Worm (Caenorhabditis elegans): ENCODE measurements around the gene ari-2.

Gene ari-2

DNA sequence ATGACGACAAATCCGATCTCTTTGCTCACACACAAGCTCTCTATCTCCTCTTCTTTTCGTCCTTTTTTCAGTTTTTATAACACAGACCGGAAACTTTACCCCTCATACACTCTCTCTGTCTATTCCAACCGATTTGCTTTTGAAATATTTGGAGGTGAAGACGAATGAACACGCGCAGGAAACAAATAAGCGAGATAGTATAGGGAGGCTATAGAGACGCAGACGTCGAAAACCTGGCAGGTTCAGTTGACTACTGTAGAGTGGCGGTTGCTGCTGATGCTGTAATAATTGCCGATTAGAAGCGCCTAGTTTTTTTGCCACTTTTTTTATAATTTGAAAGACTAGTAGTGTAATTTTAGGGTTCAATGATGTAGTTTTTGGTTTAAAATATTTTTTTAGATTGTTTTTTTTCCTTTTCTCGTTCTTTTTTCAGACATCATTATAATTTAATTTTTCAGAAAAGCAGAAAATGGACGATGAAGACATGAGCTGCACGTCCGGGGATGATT lies at the start of gene ari-2:
TSS of gene ari-2 (plus strand) at position 459 of the 509 bp plus-strand sequence.
- TF ChIP-seq dao-5 (tag; optimal IDR thresholded peaks at IDR 0.05) (no peak), W03F9.2 (tag; optimal IDR thresholded peaks at IDR 0.05) (no peak), him-1 (tag; optimal IDR thresholded peaks at IDR 0.05) (no peak)

DNA sequence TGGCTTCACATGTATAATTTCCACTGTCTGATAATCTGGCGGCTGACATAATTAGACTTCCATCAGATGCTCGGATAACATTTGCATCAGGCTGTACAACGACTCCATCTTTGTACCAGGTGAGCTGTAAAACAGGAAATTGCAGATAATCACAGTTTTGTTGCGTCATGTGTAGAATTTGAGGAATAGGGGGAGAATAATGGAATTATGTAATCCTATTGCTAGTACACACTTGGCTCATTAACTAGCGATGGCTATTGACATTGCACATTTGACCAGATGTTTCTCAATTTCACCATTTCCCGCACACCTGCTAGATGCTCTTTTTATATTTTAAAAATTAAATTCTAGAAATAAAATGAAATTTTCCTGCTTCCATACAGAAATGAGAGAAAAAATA lies 49.5 kb upstream of the ari-2 start:
- TF ChIP-seq dao-5 (tag; optimal IDR thresholded peaks at IDR 0.05) (no peak), him-1 (tag; optimal IDR thresholded peaks at IDR 0.05) (no peak), W03F9.2 (tag; optimal IDR thresholded peaks at IDR 0.05) (no peak)

DNA sequence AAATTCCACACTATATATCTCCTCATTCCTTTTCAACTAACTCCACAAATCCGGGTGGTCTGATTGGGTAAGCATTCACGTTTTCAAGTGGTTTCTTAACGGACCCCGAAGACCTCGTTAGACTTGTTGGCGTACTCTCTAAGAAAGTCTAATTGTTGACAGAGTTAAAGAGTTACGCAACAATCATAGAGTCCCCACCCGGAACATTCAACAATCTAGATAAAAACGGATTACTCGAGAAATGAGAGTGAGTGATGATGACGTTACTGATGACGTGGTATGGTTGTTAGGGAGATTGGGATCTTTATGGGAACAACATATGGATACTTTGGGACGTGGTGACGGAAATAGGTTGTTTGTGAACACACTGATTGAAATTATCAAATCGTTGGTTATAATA lies 48.3 kb upstream of the ari-2 start:
- no peak for TF ChIP-seq W03F9.2 (tag; optimal IDR thresholded peaks at IDR 0.05)
- TF ChIP-seq dao-5 (tag; optimal IDR thresholded peaks at IDR 0.05): no peak
- no peak for TF ChIP-seq him-1 (tag; optimal IDR thresholded peaks at IDR 0.05)

DNA sequence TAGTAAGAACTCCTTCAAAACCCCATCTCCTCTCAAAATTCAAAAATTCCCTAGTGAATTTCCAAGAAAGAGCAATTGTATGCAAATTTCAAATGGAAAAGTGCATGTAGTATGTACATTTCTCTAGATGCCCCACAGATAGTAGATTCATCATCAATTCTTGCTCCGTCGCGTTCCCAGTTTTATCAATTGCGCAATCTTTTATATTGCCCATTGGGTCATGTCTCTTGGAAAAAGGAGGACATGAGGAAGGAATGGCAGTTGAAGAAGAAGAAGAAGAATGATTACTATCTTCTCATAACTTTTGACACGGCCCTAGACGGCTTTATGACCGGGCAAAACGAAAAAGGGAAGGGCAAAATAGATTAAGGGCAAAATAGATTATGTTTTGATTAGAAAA lies 44.3 kb upstream of the ari-2 start:
- TF ChIP-seq W03F9.2 (tag; optimal IDR thresholded peaks at IDR 0.05) (no peak), him-1 (tag; optimal IDR thresholded peaks at IDR 0.05) (no peak), dao-5 (tag; optimal IDR thresholded peaks at IDR 0.05) (no peak)

DNA sequence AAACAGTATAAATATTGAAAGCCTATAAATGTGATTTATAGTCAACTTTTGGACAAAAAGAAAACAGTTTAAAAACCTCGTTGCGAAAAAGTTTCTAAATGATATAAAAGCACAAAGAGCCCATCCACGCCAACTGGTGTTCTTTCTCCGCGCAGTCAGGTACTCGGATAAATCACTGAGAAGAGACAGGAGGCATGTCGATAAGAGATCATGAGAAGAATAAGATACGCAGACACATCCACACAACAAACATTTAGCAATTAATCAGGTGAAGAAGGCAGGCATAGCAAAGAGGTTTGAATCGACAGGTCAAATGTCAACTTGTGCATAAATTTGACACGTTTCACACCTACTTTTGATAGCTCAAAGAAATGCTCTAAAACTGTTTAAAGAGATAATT lies 43.2 kb upstream of the ari-2 start:
- TF ChIP-seq him-1 (tag; optimal IDR thresholded peaks at IDR 0.05): no peak
- TF ChIP-seq dao-5 (tag; optimal IDR thresholded peaks at IDR 0.05): no peak
- TF ChIP-seq W03F9.2 (tag; optimal IDR thresholded peaks at IDR 0.05): no peak

DNA sequence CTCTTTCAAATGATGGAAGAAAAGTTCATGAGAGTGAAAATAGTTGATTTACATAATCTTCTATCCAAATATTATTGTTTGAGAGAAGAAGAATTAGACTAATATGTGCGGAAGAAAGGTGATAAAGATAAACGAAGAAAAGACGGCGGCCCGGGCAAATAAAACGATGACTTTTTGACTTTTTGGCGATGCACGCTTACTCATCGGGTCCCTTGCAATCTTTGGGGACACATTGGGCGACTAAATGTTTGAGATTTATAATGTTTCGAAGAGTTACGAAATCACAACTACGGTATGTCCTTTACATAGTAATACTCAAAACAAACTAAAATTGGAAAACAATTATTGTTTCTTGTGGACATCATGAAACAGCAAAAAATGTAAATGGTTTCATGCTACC lies 36.1 kb upstream of the ari-2 start:
- TF ChIP-seq W03F9.2 (tag; optimal IDR thresholded peaks at IDR 0.05): no peak
- TF ChIP-seq him-1 (tag; optimal IDR thresholded peaks at IDR 0.05): no peak
- no peak for TF ChIP-seq dao-5 (tag; optimal IDR thresholded peaks at IDR 0.05)

DNA sequence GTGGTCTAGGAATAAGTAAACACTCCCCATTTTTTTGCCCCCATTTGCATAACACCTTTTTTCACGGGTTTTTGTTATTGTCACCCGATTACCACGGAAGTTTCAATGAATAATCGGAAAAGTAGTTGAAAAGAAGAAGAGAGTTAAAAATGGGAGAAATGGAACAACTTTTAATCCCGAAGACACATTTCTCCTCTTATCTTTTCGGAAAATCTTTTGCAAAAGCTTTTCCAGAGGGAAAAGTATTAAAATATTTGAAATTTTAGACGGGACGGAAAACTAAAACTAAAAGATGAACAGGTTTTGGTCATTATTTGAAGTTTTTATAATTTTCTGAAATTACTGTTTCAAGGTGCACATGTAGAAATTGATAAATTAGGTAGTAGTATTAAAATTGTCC lies 31.9 kb upstream of the ari-2 start:
- TF ChIP-seq dao-5 (tag; optimal IDR thresholded peaks at IDR 0.05): no peak
- TF ChIP-seq him-1 (tag; optimal IDR thresholded peaks at IDR 0.05): no peak
- no peak for TF ChIP-seq W03F9.2 (tag; optimal IDR thresholded peaks at IDR 0.05)

DNA sequence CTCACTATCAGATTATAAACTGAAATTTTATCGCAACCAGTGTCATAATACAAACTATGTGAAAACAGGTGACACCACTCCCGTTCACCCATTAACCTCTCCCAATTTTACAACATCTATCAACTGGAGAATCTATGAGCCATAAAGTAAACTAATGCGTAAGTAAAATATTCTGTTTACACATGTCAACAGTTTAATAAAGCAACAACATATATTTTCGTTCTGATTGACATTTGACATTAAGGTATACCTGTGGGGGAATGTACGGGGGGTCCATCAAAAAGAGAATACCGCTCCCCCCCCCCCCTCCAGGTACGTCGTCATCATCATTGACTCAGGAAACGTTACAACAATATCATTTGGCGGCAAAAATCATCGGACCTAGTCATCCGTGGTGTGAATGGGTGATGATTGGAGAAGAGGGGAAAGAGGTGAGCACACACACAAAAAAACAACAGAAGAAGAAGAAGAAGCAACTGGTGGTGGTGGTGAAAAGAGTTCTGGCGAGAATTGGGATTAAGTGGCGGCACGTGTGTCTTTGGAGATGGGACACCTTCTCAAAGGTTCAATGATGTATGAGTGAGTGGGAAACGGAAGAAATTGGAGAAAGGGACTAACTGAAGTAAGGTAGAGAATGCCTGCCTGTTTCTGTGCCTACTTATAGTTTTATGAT lies 24.1 kb upstream of the ari-2 start:
- no peak for TF ChIP-seq dao-5 (tag; optimal IDR thresholded peaks at IDR 0.05)
- TF ChIP-seq him-1 (tag; optimal IDR thresholded peaks at IDR 0.05): no peak
- TF ChIP-seq W03F9.2 (tag; optimal IDR thresholded peaks at IDR 0.05): no peak

DNA sequence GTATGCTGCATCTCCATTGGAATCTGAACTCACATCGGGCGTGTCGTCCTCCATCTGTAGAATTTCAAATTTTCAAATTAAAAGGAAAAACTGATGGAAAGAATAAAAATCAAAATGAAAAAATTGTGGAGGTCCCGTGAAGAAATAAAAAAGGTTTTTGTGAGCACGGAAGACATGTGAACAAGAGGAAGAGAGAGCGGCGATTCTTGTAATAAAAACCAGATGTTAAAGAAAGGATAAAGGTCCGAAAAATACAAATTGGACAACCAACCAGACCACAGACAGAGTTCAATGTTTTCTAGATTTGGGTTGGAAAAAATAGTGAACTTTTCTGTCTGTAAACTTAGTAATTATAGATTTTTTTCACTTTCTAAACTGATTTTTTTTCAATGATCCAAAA lies 22.6 kb upstream of the ari-2 start, which contains the start of gene unc-5:
TSS of gene unc-5 (minus strand) at position 54 of the 400 bp plus-strand sequence.
- TF ChIP-seq W03F9.2 (tag; optimal IDR thresholded peaks at IDR 0.05) (no peak), dao-5 (tag; optimal IDR thresholded peaks at IDR 0.05) (no peak), him-1 (tag; optimal IDR thresholded peaks at IDR 0.05) (no peak)

DNA sequence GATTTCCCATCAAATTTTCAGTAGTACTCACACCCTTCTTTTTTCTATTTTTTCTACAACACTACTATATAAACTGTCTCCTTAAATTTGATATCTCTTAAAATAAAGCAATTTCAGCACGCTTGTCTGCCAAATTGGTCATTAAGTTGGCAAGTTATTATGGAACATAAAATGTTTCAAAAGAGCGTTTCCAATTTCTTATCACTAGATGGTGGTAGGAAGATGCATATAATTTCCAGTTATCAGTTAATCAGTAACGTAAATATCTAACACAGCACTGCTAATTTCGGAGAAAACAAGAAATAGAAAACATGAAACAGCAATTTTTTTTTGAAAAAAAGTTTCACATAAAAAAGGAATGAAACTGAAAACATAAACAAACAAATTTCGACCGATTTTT lies 20.0 kb upstream of the ari-2 start:
- TF ChIP-seq W03F9.2 (tag; optimal IDR thresholded peaks at IDR 0.05) (no peak), him-1 (tag; optimal IDR thresholded peaks at IDR 0.05) (no peak), dao-5 (tag; optimal IDR thresholded peaks at IDR 0.05) (no peak)

DNA sequence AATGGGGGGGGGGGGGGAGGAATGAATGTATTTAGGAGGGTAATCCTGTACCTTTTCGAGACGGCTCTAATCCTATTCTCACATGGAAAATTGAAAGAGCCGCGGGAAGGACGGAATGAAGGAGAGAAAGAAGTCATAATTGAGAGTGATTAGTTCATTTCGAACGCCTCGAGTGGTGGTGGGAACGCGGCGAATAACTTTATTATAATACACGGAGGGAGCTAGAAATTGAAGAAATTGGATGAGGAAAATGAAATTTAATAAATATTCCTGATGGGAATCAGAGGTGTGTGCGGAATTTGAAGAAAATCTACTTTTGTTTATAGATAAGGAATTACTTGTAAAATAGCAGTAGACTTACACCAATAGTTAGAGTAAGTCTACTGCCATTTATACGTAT lies 17.4 kb upstream of the ari-2 start:
- TF ChIP-seq him-1 (tag; optimal IDR thresholded peaks at IDR 0.05): no peak

DNA sequence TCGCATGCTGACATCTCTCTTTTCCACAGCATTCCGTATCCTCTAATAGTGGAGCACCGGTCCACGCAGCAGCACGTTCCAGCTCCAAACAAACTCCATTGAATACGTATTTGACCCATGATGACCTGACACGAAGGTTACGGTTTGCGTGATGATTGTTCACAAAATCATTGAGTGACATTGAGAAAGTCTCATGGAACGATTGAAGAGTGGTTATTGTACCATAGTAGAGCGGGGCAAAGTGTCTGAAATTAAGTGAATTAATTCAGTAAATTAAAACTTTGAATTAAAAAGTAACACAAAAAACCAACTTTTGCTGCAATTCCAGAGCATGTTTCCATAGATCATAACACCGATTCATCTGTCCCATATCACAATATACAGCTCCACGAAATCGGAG lies 16.3 kb upstream of the ari-2 start:
- no peak for TF ChIP-seq dao-5 (tag; optimal IDR thresholded peaks at IDR 0.05)
- TF ChIP-seq W03F9.2 (tag; optimal IDR thresholded peaks at IDR 0.05): no peak
- no peak for TF ChIP-seq him-1 (tag; optimal IDR thresholded peaks at IDR 0.05)

DNA sequence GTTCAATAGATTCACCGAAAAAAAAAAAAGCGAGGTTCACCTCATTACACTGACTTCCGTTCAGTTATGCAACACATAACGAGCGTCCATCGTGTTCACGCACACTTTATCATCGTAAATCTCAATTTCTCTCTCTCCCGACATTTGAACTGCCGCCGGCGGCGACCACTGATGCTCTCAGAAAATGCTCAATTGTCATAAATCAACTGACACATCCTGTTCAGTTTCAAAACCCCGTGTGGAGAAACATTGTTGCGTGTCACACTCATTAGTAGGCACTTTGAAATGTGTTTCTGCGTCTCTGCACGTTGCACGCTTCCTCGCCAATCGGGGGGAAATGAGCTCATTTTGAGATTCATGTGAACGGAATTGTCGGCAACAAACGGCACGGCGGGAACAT lies 15.2 kb upstream of the ari-2 start:
- no peak for TF ChIP-seq dao-5 (tag; optimal IDR thresholded peaks at IDR 0.05)
- no peak for TF ChIP-seq W03F9.2 (tag; optimal IDR thresholded peaks at IDR 0.05)
- TF ChIP-seq him-1 (tag; optimal IDR thresholded peaks at IDR 0.05): no peak

DNA sequence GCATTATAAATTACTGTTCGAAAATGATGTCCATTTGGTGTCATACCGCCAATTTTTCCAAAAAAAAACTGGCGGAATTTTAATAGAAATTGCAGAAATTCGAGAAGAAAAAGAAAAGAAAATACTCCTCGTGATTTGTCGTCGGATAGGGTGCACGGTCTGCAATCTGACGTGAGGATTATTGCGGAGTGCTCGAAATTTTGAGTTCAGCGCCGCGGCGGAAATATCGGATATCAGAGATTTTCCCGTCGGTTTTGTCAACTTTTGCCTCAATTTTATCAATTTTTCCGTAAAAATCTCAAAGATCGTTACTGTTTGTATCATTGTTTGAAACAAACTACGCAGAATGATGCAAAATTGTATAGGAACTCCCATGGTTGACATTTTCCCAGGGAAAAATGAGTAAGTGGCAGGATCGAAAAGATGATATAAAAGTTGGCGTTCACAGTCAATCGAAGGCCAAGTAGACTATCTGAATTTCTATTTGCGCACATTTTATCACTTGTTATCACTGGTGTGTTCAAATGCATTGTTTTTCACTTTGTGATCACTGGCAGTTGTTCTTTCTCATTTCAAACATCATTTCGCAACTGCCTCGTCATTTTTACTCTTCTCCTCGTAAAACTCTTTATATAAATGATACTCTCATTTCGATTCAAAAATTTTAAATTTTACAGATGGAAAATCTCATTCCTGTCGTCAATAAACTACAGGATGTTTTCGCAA lies 13.0 kb upstream of the ari-2 start, which contains the start of the genes fem-1 and drp-1:
TSS of gene fem-1 (minus strand) at position 150 of the 726 bp plus-strand sequence.
TSS of gene drp-1 (plus strand) at position 676 of the 726 bp plus-strand sequence.
- TF ChIP-seq dao-5 (tag; optimal IDR thresholded peaks at IDR 0.05): no peak
- TF ChIP-seq him-1 (tag; optimal IDR thresholded peaks at IDR 0.05): no peak
- no peak for TF ChIP-seq W03F9.2 (tag; optimal IDR thresholded peaks at IDR 0.05)
